Fruit fly (Drosophila melanogaster) whole organism, embryonic: Measurements from ENCODE around the gene dachs.

Experiments used
- Asciz ChIP-seq: fragments of 200-800 bp; sonication (Bioruptor generic); optimal IDR thresholded peaks from 2 replicates; lab custom pipeline; 2017; ENCODE audit warnings: missing biosample characterization, mild to moderate bottlenecking, missing genetic modification characterization, missing genetic modification reagents
- CG10147 ChIP-seq: fragments of 200-800 bp; sonication (Bioruptor generic); optimal IDR thresholded peaks from 2 replicates; lab custom pipeline; 2019; ENCODE audit warnings: missing biosample characterization, mild to moderate bottlenecking, missing genetic modification characterization, moderate library complexity
- CG10274 ChIP-seq: fragments of 200-800 bp; sonication (Bioruptor generic); optimal IDR thresholded peaks from 3 replicates; lab custom pipeline; 2017; ENCODE audit warnings: missing biosample characterization, mild to moderate bottlenecking, missing genetic modification characterization
- CG10366 ChIP-seq: fragments of 200-800 bp; sonication (Bioruptor generic); IDR thresholded peaks from 2 replicates; pipeline ENCODE4 v1.3.6; 2022; ENCODE audit warnings: missing biosample characterization, missing genetic modification characterization
- CG10654 ChIP-seq: fragments of 200-800 bp; sonication (Bioruptor generic); optimal IDR thresholded peaks from 2 replicates; lab custom pipeline; 2016; ENCODE audit warnings: missing biosample characterization, missing genetic modification characterization
- CG11247 ChIP-seq: fragments of 200-800 bp; sonication (Bioruptor generic); IDR thresholded peaks from 2 replicates; pipeline ENCODE4 v1.3.6; 2022; ENCODE audit warnings: missing biosample characterization, missing genetic modification characterization
- CG11456 ChIP-seq: fragments of 200-800 bp; sonication (Bioruptor generic); IDR thresholded peaks from 3 replicates; pipeline ENCODE4 v1.3.6; 2022; ENCODE audit warnings: missing biosample characterization, missing genetic modification characterization
- CG11504 ChIP-seq: fragments of 200-800 bp; sonication (Bioruptor generic); optimal IDR thresholded peaks from 3 replicates; lab custom pipeline; 2019; ENCODE audit warnings: missing biosample characterization, mild to moderate bottlenecking, missing genetic modification characterization, moderate library complexity
- CG12104 ChIP-seq: fragments of 200-800 bp; sonication (Bioruptor generic); optimal IDR thresholded peaks from 3 replicates; lab custom pipeline; 2016; ENCODE audit warnings: missing biosample characterization, missing genetic modification characterization
- CG12299 ChIP-seq: fragments of 200-800 bp; sonication (Bioruptor generic); optimal IDR thresholded peaks from 2 replicates; lab custom pipeline; 2018; ENCODE audit warnings: missing biosample characterization, mild to moderate bottlenecking, missing genetic modification characterization
- CG12391 ChIP-seq: fragments of 200-800 bp; sonication (Bioruptor generic); optimal IDR thresholded peaks from 3 replicates; lab custom pipeline; 2018; ENCODE audit warnings: missing biosample characterization, mild to moderate bottlenecking, missing genetic modification characterization, moderate library complexity
- CG12942 ChIP-seq: fragments of 200-800 bp; sonication (Bioruptor generic); optimal IDR thresholded peaks from 3 replicates; lab custom pipeline; 2016; ENCODE audit warnings: missing biosample characterization, missing genetic modification characterization
- CG14441 ChIP-seq: fragments of 200-800 bp; sonication (Bioruptor generic); IDR thresholded peaks from 2 replicates; pipeline ENCODE4 v1.3.6; 2022; ENCODE audit warnings: missing biosample characterization, missing genetic modification characterization
- CG16863 ChIP-seq: fragments of 200-800 bp; sonication (Bioruptor generic); optimal IDR thresholded peaks from 3 replicates; lab custom pipeline; 2016; ENCODE audit warnings: missing biosample characterization, missing genetic modification characterization
- CG17385 ChIP-seq: fragments of 200-800 bp; sonication (Bioruptor generic); optimal IDR thresholded peaks from 3 replicates; lab custom pipeline; 2018; ENCODE audit warnings: missing biosample characterization, mild to moderate bottlenecking, missing genetic modification characterization
- CG1832 ChIP-seq: fragments of 200-800 bp; sonication (Bioruptor generic); optimal IDR thresholded peaks from 2 replicates; lab custom pipeline; 2017; ENCODE audit warnings: missing biosample characterization, mild to moderate bottlenecking, missing genetic modification characterization, inconsistent platforms
- CG3726 ChIP-seq: fragments of 200-800 bp; sonication (Bioruptor generic); IDR thresholded peaks from 3 replicates; pipeline ENCODE4, ENCODE4 v1.3.6; 2022; ENCODE audit warnings: missing biosample characterization, missing genetic modification characterization
- CG3847 ChIP-seq: fragments of 200-800 bp; sonication (Bioruptor generic); IDR thresholded peaks from 2 replicates; pipeline ENCODE4 v1.3.6; 2022; ENCODE audit warnings: missing biosample characterization, missing genetic modification characterization
- CG4424 ChIP-seq: fragments of 200-800 bp; sonication (Bioruptor generic); optimal IDR thresholded peaks from 3 replicates; lab custom pipeline; 2016; ENCODE audit warnings: missing biosample characterization, missing genetic modification characterization
- CG4707 ChIP-seq: fragments of 200-800 bp; sonication (Bioruptor generic); optimal IDR thresholded peaks from 2 replicates; lab custom pipeline; 2018; ENCODE audit warnings: missing biosample characterization, mild to moderate bottlenecking, missing genetic modification characterization, moderate library complexity
- CG5953 ChIP-seq: fragments of 200-800 bp; sonication (Bioruptor generic); IDR thresholded peaks from 2 replicates; pipeline ENCODE4 v1.3.6; 2022; ENCODE audit warnings: missing biosample characterization, missing genetic modification characterization
- CG7745 ChIP-seq: fragments of 200-800 bp; sonication (Bioruptor generic); optimal IDR thresholded peaks from 2 replicates; lab custom pipeline; 2018; ENCODE audit warnings: missing biosample characterization, mild to moderate bottlenecking, missing genetic modification characterization, moderate library complexity
- CG8089 ChIP-seq: fragments of 200-800 bp; sonication (Bioruptor generic); optimal IDR thresholded peaks from 3 replicates; lab custom pipeline; 2016; ENCODE audit warnings: missing biosample characterization, missing genetic modification characterization
- CG8765 ChIP-seq: fragments of 200-800 bp; sonication (Bioruptor generic); IDR thresholded peaks from 2 replicates; pipeline ENCODE4 v1.3.6; 2022; ENCODE audit warnings: missing biosample characterization, missing genetic modification characterization
- Dbx ChIP-seq: fragments of 200-800 bp; sonication (Bioruptor generic); IDR thresholded peaks from 3 replicates; pipeline ENCODE4 v1.3.6; 2022; ENCODE audit warnings: missing biosample characterization, missing genetic modification characterization
- Doc3 ChIP-seq: fragments of 200-800 bp; sonication (Bioruptor generic); IDR thresholded peaks from 3 replicates; pipeline ENCODE4 v1.3.6; 2022; ENCODE audit warnings: missing biosample characterization, missing genetic modification characterization; ENCODE audit not compliant: partially characterized antibody
- HmgZ ChIP-seq: fragments of 200-800 bp; sonication (Bioruptor generic); optimal IDR thresholded peaks from 2 replicates; lab custom pipeline; 2018; ENCODE audit warnings: missing biosample characterization, mild to moderate bottlenecking, missing genetic modification characterization
- Hmr ChIP-seq: fragments of 200-800 bp; sonication (Bioruptor generic); optimal IDR thresholded peaks from 3 replicates; lab custom pipeline; 2017; ENCODE audit warnings: mild to moderate bottlenecking, missing biosample characterization, missing genetic modification reagents, missing genetic modification characterization
- Hr3 ChIP-seq: fragments of 200-800 bp; sonication (Bioruptor generic); optimal IDR thresholded peaks from 3 replicates; lab custom pipeline; 2016; ENCODE audit warnings: missing biosample characterization, missing genetic modification characterization
- Hsf ChIP-seq: fragments of 200-800 bp; sonication (Bioruptor generic); optimal IDR thresholded peaks from 3 replicates; lab custom pipeline; 2016; ENCODE audit warnings: missing biosample characterization, missing genetic modification characterization
- NC2β ChIP-seq: fragments of 200-800 bp; sonication (Bioruptor generic); optimal IDR thresholded peaks from 2 replicates; lab custom pipeline; 2016; ENCODE audit warnings: missing biosample characterization, missing genetic modification characterization
- Sry-β ChIP-seq: fragments of 200-800 bp; sonication (Bioruptor generic); optimal IDR thresholded peaks from 2 replicates; lab custom pipeline; 2018; ENCODE audit warnings: missing biosample characterization, mild to moderate bottlenecking, missing genetic modification characterization, moderate library complexity
- TFAM ChIP-seq: fragments of 200-800 bp; sonication (Bioruptor generic); optimal IDR thresholded peaks from 2 replicates; lab custom pipeline; 2017; ENCODE audit warnings: missing biosample characterization, missing genetic modification characterization, inconsistent platforms
- Taf1 ChIP-seq: fragments of 200-800 bp; sonication (Bioruptor generic); IDR thresholded peaks from 2 replicates; pipeline ENCODE4 v1.3.6; 2022; ENCODE audit warnings: missing biosample characterization, missing genetic modification characterization
- bab2 ChIP-seq: fragments of 200-800 bp; sonication (Bioruptor generic); optimal IDR thresholded peaks from 2 replicates; lab custom pipeline; 2016; ENCODE audit warnings: missing biosample characterization, missing genetic modification characterization
- bigmax ChIP-seq: fragments of 200-800 bp; sonication (Bioruptor generic); optimal IDR thresholded peaks from 2 replicates; lab custom pipeline; 2018; ENCODE audit warnings: missing biosample characterization, mild to moderate bottlenecking, missing genetic modification characterization
- danr ChIP-seq: fragments of 200-800 bp; sonication (Bioruptor generic); IDR thresholded peaks from 2 replicates; pipeline ENCODE4 v1.3.6; 2022; ENCODE audit warnings: missing biosample characterization, missing genetic modification characterization
- dm ChIP-seq: fragments of 200-800 bp; sonication (Bioruptor generic); optimal IDR thresholded peaks from 3 replicates; lab custom pipeline; 2016; ENCODE audit warnings: missing biosample characterization, missing genetic modification characterization
- emc ChIP-seq: fragments of 200-800 bp; sonication (Bioruptor generic); optimal IDR thresholded peaks from 2 replicates; lab custom pipeline; 2016; ENCODE audit warnings: missing biosample characterization, missing genetic modification characterization
- ems ChIP-seq: fragments of 200-800 bp; sonication (Bioruptor generic); optimal IDR thresholded peaks from 3 replicates; lab custom pipeline; 2016; ENCODE audit warnings: missing biosample characterization, missing genetic modification characterization
- inv ChIP-seq: fragments of 200-800 bp; sonication (Bioruptor generic); IDR thresholded peaks from 2 replicates; pipeline ENCODE4 v1.3.6; 2022; ENCODE audit warnings: missing biosample characterization, missing genetic modification characterization; ENCODE audit not compliant: partially characterized antibody
- pfk ChIP-seq: fragments of 200-800 bp; sonication (Bioruptor generic); optimal IDR thresholded peaks from 2 replicates; lab custom pipeline; 2018; ENCODE audit warnings: missing biosample characterization, mild to moderate bottlenecking, missing genetic modification characterization, moderate library complexity
- pnt ChIP-seq: fragments of 200-800 bp; sonication (Bioruptor generic); optimal IDR thresholded peaks from 3 replicates; lab custom pipeline; 2016; ENCODE audit warnings: missing biosample characterization, missing genetic modification characterization
- psq ChIP-seq: fragments of 200-800 bp; sonication (Bioruptor generic); optimal IDR thresholded peaks from 2 replicates; lab custom pipeline; 2017; ENCODE audit warnings: missing biosample characterization, missing genetic modification characterization
- pum ChIP-seq: fragments of 200-800 bp; sonication (Bioruptor generic); optimal IDR thresholded peaks from 2 replicates; lab custom pipeline; 2016; ENCODE audit warnings: missing biosample characterization, missing genetic modification characterization
- sd ChIP-seq: fragments of 200-800 bp; sonication (Bioruptor generic); optimal IDR thresholded peaks from 3 replicates; lab custom pipeline; 2018; ENCODE audit warnings: missing biosample characterization, mild to moderate bottlenecking, missing genetic modification characterization, moderate library complexity
- tll ChIP-seq, 2 experiments: fragments of 200-800 bp in 1 of 2; fragments of >200 bp in 1 of 2; sonication (Bioruptor generic) in 1 of 2; optimal IDR thresholded peaks; 2 replicates each; lab custom pipeline; 2017 to 2019; ENCODE audit warnings: missing biosample characterization in 2 of 2, missing genetic modification characterization in 2 of 2, mild to moderate bottlenecking in 1 of 2, moderate library complexity in 1 of 2
- toy ChIP-seq: fragments of 200-800 bp; sonication (Bioruptor generic); IDR thresholded peaks from 2 replicates; pipeline ENCODE4 v1.3.6; 2022; ENCODE audit warnings: missing biosample characterization, missing genetic modification characterization
- tx ChIP-seq: fragments of 200-800 bp; sonication (Bioruptor generic); optimal IDR thresholded peaks from 2 replicates; lab custom pipeline; 2016; ENCODE audit warnings: missing biosample characterization, missing genetic modification characterization
- vvl ChIP-seq: fragments of 200-800 bp; sonication (Bioruptor generic); IDR thresholded peaks from 2 replicates; pipeline ENCODE4 v1.3.6; 2022; ENCODE audit warnings: missing biosample characterization, missing genetic modification characterization
- zen ChIP-seq: fragments of 200-800 bp; sonication (Bioruptor generic); optimal IDR thresholded peaks from 3 replicates; lab custom pipeline; 2018; ENCODE audit warnings: missing biosample characterization, mild to moderate bottlenecking, missing genetic modification characterization, moderate library complexity

dachs gene

dm6 chr2L:8517256-8517694 lies 50.7 kb downstream of the dachs start, which contains the start of the genes mRpL51 and Uba4 (continued):
- TF ChIP-seq psq (GFP tag; lab: Kevin White, UChicago) (no peak), CG12299 (tag; lab: Kevin White, UChicago) (peak; percentile 7), emc (GFP tag; lab: Kevin White, UChicago) (no peak), CG14441 (no peak), CG4707 (peak; percentile 69), Sry-β (GFP tag; lab: Kevin White, UChicago) (no peak), vvl (GFP tag; lab: Robert Waterston, UW) (no peak; the same call in 1 of the 2 replicates), ems (GFP tag; lab: Kevin White, UChicago) (peak; percentile 27), zen (tag; lab: Kevin White, UChicago) (peak; percentile 58), CG8765 (GFP tag; lab: Robert Waterston, UW) (no peak), CG12104 (GFP tag; lab: Kevin White, UChicago) (peak; percentile 1), Dbx (GFP tag; lab: Robert Waterston, UW) (no peak), toy (GFP tag; lab: Robert Waterston, UW) (no peak), danr (GFP tag; lab: Robert Waterston, UW) (no peak), Taf1 (GFP tag; lab: Robert Waterston, UW) (no peak), CG4424 (GFP tag; lab: Kevin White, UChicago) (peak; percentile 42), CG3847 (no peak), CG7745 (tag; lab: Kevin White, UChicago) (no peak), CG10654 (GFP tag; lab: Kevin White, UChicago) (no peak), pfk (GFP tag; lab: Kevin White, UChicago) (no peak), bab2 (GFP tag; lab: Kevin White, UChicago) (peak; percentile 51), pnt (GFP tag; lab: Kevin White, UChicago) (peak; percentile 9), Asciz (GFP tag; lab: Kevin White, UChicago) (no peak), sd (tag; lab: Kevin White, UChicago) (no peak), CG16863 (no peak), pum (GFP tag; lab: Kevin White, UChicago) (peak; percentile 25), CG17385 (peak; percentile 30), CG10147 (GFP tag; lab: Kevin White, UChicago) (peak; percentile 6), CG11456 (no peak), Hr3 (peak; percentile 1), HmgZ (peak; percentile 69), CG12942 (GFP tag; lab: Kevin White, UChicago) (no peak), CG1832 (GFP tag; lab: Kevin White, UChicago) (no peak), CG11504 (no peak), CG8089 (no peak), tx (GFP tag; lab: Kevin White, UChicago) (peak; percentile 33), Hsf (GFP tag; lab: Kevin White, UChicago) (peak; percentile 7), CG12391 (tag; lab: Kevin White, UChicago) (peak; percentile 53), tll (GFP tag; optimal IDR thresholded peaks at IDR 0.05; lab: Kevin White, UChicago) (peak in 1 of 2 experiments; percentile 31), bigmax (GFP tag; lab: Kevin White, UChicago) (no peak), CG10366 (GFP tag; lab: Robert Waterston, UW) (no peak), dm (GFP tag; lab: Kevin White, UChicago) (peak; percentile 63), NC2β (peak; percentile 39), TFAM (no peak), CG3726 (no peak), CG11247 (GFP tag; lab: Robert Waterston, UW) (no peak), CG5953 (GFP tag; lab: Robert Waterston, UW) (no peak), CG10274 (no peak), inv (GFP tag; lab: Robert Waterston, UW) (no peak), Hmr (GFP tag; lab: Kevin White, UChicago) (no peak), Doc3 (GFP tag; lab: Robert Waterston, UW) (peak; percentile 51; the same call in 1 of the 3 replicates)
